Fruit fly (Drosophila melanogaster) whole organism, embryonic: ENCODE data around the gene CG5096.

ENCODE experiments used
- Ada2b ChIP-seq: fragments of 200-800 bp; sonication (Bioruptor generic); IDR thresholded peaks from 2 replicates; pipeline ENCODE4 v1.3.6; 2022; ENCODE audit warnings: missing biosample characterization, missing genetic modification characterization
- B-H1 ChIP-seq: fragments of 200-800 bp; sonication (Bioruptor generic); IDR thresholded peaks from 3 replicates; pipeline ENCODE4 v1.3.6; 2022; ENCODE audit warnings: missing biosample characterization, missing genetic modification characterization
- BEAF-32 ChIP-seq: fragments of 200-800 bp; sonication (Bioruptor generic); optimal IDR thresholded peaks from 3 replicates; lab custom pipeline; 2017; ENCODE audit warnings: missing biosample characterization, missing genetic modification characterization, mild to moderate bottlenecking, moderate library complexity, missing genetic modification reagents
- CG12104 ChIP-seq: fragments of 200-800 bp; sonication (Bioruptor generic); optimal IDR thresholded peaks from 3 replicates; lab custom pipeline; 2016; ENCODE audit warnings: missing biosample characterization, missing genetic modification characterization
- CG13296 ChIP-seq: fragments of 200-800 bp; sonication (Bioruptor generic); optimal IDR thresholded peaks from 3 replicates; lab custom pipeline; 2018; ENCODE audit warnings: missing biosample characterization, mild to moderate bottlenecking, missing genetic modification characterization
- CG15479 ChIP-seq: fragments of 200-800 bp; sonication (Bioruptor generic); optimal IDR thresholded peaks from 3 replicates; lab custom pipeline; 2019; ENCODE audit warnings: missing biosample characterization, mild to moderate bottlenecking, missing genetic modification characterization, moderate library complexity
- CG16813 ChIP-seq: fragments of 200-800 bp; sonication (Bioruptor generic); IDR thresholded peaks from 3 replicates; pipeline ENCODE4 v1.3.6; 2022; ENCODE audit warnings: missing biosample characterization, missing genetic modification characterization; ENCODE audit not compliant: partially characterized antibody
- CG17385 ChIP-seq: fragments of 200-800 bp; sonication (Bioruptor generic); optimal IDR thresholded peaks from 3 replicates; lab custom pipeline; 2018; ENCODE audit warnings: missing biosample characterization, mild to moderate bottlenecking, missing genetic modification characterization
- CG17912 ChIP-seq: fragments of 200-800 bp; sonication (Bioruptor generic); optimal IDR thresholded peaks from 2 replicates; lab custom pipeline; 2018; ENCODE audit warnings: missing biosample characterization, mild to moderate bottlenecking, missing genetic modification characterization
- CG2678 ChIP-seq: fragments of 200-800 bp; sonication (Bioruptor generic); optimal IDR thresholded peaks from 3 replicates; lab custom pipeline; 2019; ENCODE audit warnings: missing biosample characterization, mild to moderate bottlenecking, missing genetic modification characterization, moderate library complexity
- CG31388 ChIP-seq: fragments of 200-800 bp; sonication (Bioruptor generic); optimal IDR thresholded peaks from 2 replicates; lab custom pipeline; 2016; ENCODE audit warnings: missing biosample characterization, missing genetic modification characterization
- CG32767 ChIP-seq: fragments of 200-800 bp; sonication (Bioruptor generic); IDR thresholded peaks from 2 replicates; pipeline ENCODE4 v1.3.6; 2022; ENCODE audit warnings: missing biosample characterization, missing genetic modification characterization
- CG8765 ChIP-seq: fragments of 200-800 bp; sonication (Bioruptor generic); IDR thresholded peaks from 2 replicates; pipeline ENCODE4 v1.3.6; 2022; ENCODE audit warnings: missing biosample characterization, missing genetic modification characterization
- CG9932 ChIP-seq: fragments of 200-800 bp; sonication (Bioruptor generic); IDR thresholded peaks from 2 replicates; pipeline ENCODE4 v1.3.6; 2022; ENCODE audit warnings: missing biosample characterization, missing genetic modification characterization
- Dip3 ChIP-seq: fragments of 200-800 bp; sonication (Bioruptor generic); optimal IDR thresholded peaks from 3 replicates; lab custom pipeline; 2016; ENCODE audit warnings: missing biosample characterization, missing genetic modification characterization
- Dp ChIP-seq: fragments of 200-800 bp; sonication (Bioruptor generic); optimal IDR thresholded peaks from 2 replicates; lab custom pipeline; 2018; ENCODE audit warnings: missing biosample characterization, mild to moderate bottlenecking, missing genetic modification characterization, moderate library complexity
- E2f2 ChIP-seq: fragments of 200-800 bp; sonication (Bioruptor generic); IDR thresholded peaks from 2 replicates; pipeline ENCODE4 v1.3.6; 2022; ENCODE audit warnings: missing biosample characterization, missing genetic modification characterization
- Fer3 ChIP-seq: fragments of 200-800 bp; sonication (Bioruptor generic); optimal IDR thresholded peaks from 2 replicates; lab custom pipeline; 2018; ENCODE audit warnings: missing biosample characterization, mild to moderate bottlenecking, missing genetic modification characterization, moderate library complexity
- HmgZ ChIP-seq: fragments of 200-800 bp; sonication (Bioruptor generic); optimal IDR thresholded peaks from 2 replicates; lab custom pipeline; 2018; ENCODE audit warnings: missing biosample characterization, mild to moderate bottlenecking, missing genetic modification characterization
- Hr3 ChIP-seq: fragments of 200-800 bp; sonication (Bioruptor generic); optimal IDR thresholded peaks from 3 replicates; lab custom pipeline; 2016; ENCODE audit warnings: missing biosample characterization, missing genetic modification characterization
- Mad ChIP-seq: fragments of 200-800 bp; sonication (Bioruptor generic); optimal IDR thresholded peaks from 2 replicates; lab custom pipeline; 2016; ENCODE audit warnings: missing biosample characterization, missing genetic modification characterization
- NK7.1 ChIP-seq: fragments of 200-800 bp; sonication (Bioruptor generic); optimal IDR thresholded peaks from 3 replicates; lab custom pipeline; 2016; ENCODE audit warnings: missing biosample characterization, missing genetic modification characterization
- Nf-YB ChIP-seq: fragments of 200-800 bp; sonication (Bioruptor generic); optimal IDR thresholded peaks from 3 replicates; lab custom pipeline; 2019; ENCODE audit warnings: missing biosample characterization, mild to moderate bottlenecking, missing genetic modification characterization, moderate library complexity
- Rx ChIP-seq: fragments of 200-800 bp; sonication (Bioruptor generic); IDR thresholded peaks from 2 replicates; pipeline ENCODE4 v1.3.6; 2022; ENCODE audit warnings: missing biosample characterization, missing genetic modification characterization
- Scr ChIP-seq: fragments of 200-800 bp; sonication (Bioruptor generic); IDR thresholded peaks from 2 replicates; pipeline ENCODE4 v1.3.6; 2022; ENCODE audit warnings: missing biosample characterization, missing genetic modification characterization; ENCODE audit not compliant: partially characterized antibody
- Side ChIP-seq: fragments of 200-800 bp; sonication (Bioruptor generic); optimal IDR thresholded peaks from 2 replicates; lab custom pipeline; 2016; ENCODE audit warnings: missing biosample characterization, missing genetic modification characterization
- Sox100B ChIP-seq: fragments of 200-800 bp; sonication (Bioruptor generic); optimal IDR thresholded peaks from 3 replicates; lab custom pipeline; 2018; ENCODE audit warnings: missing biosample characterization, mild to moderate bottlenecking, missing genetic modification characterization
- ato ChIP-seq: fragments of 200-800 bp; sonication (Bioruptor generic); IDR thresholded peaks from 2 replicates; pipeline ENCODE4 v1.3.6; 2022; ENCODE audit warnings: missing biosample characterization, missing genetic modification characterization; ENCODE audit not compliant: partially characterized antibody
- bigmax ChIP-seq: fragments of 200-800 bp; sonication (Bioruptor generic); optimal IDR thresholded peaks from 2 replicates; lab custom pipeline; 2018; ENCODE audit warnings: missing biosample characterization, mild to moderate bottlenecking, missing genetic modification characterization
- bsh ChIP-seq, 2 experiments: fragments of 200-800 bp; sonication (Bioruptor generic); optimal IDR thresholded peaks; 2 replicates each; lab custom pipeline; 2017 to 2018; ENCODE audit warnings: mild to moderate bottlenecking in 2 of 2, missing biosample characterization in 2 of 2, missing genetic modification characterization in 2 of 2, moderate library complexity in 1 of 2
- cato ChIP-seq: fragments of 200-800 bp; sonication (Bioruptor generic); optimal IDR thresholded peaks from 2 replicates; lab custom pipeline; 2016; ENCODE audit warnings: missing biosample characterization, missing genetic modification characterization, borderline replicate concordance
- cg ChIP-seq: fragments of 200-800 bp; sonication (Bioruptor generic); optimal IDR thresholded peaks from 3 replicates; lab custom pipeline; 2019; ENCODE audit warnings: missing biosample characterization, mild to moderate bottlenecking, missing genetic modification characterization, moderate library complexity
- dati ChIP-seq: fragments of 200-800 bp; sonication (Bioruptor generic); IDR thresholded peaks from 2 replicates; pipeline ENCODE4 v1.3.6; 2022; ENCODE audit warnings: missing biosample characterization, missing genetic modification characterization
- dm ChIP-seq: fragments of 200-800 bp; sonication (Bioruptor generic); optimal IDR thresholded peaks from 3 replicates; lab custom pipeline; 2016; ENCODE audit warnings: missing biosample characterization, missing genetic modification characterization
- grau ChIP-seq: fragments of 200-800 bp; optimal IDR thresholded peaks from 3 replicates; lab custom pipeline; 2019; ENCODE audit warnings: missing biosample characterization, mild to moderate bottlenecking, missing genetic modification characterization, moderate library complexity
- jigr1 ChIP-seq: fragments of 200-800 bp; sonication (Bioruptor generic); IDR thresholded peaks from 3 replicates; pipeline ENCODE4 v1.3.6; 2022; ENCODE audit warnings: missing biosample characterization, missing genetic modification characterization
- ken ChIP-seq: fragments of 200-800 bp; sonication (Bioruptor generic); IDR thresholded peaks from 3 replicates; pipeline ENCODE4 v1.3.6; 2022; ENCODE audit warnings: missing biosample characterization, missing genetic modification characterization
- lola ChIP-seq, 3 experiments: fragments of >200 bp in 2 of 3; fragments of 200-800 bp in 1 of 3; sonication (Bioruptor generic) in 1 of 3; optimal IDR thresholded peaks; 2 replicates each; lab custom pipeline; 2017 to 2019; ENCODE audit warnings: missing biosample characterization in 3 of 3, missing genetic modification characterization in 3 of 3, mild to moderate bottlenecking in 1 of 3, moderate library complexity in 1 of 3
- pho ChIP-seq: fragments of 200-800 bp; sonication (Bioruptor generic); optimal IDR thresholded peaks from 2 replicates; lab custom pipeline; 2016; ENCODE audit warnings: missing biosample characterization, missing genetic modification characterization
- sima ChIP-seq: fragments of 200-800 bp; sonication (Bioruptor generic); optimal IDR thresholded peaks from 2 replicates; lab custom pipeline; 2016; ENCODE audit warnings: missing biosample characterization, missing genetic modification characterization
- slbo ChIP-seq: fragments of 200-800 bp; sonication (Bioruptor generic); IDR thresholded peaks from 2 replicates; pipeline ENCODE4 v1.3.6; 2022; ENCODE audit warnings: missing biosample characterization, missing genetic modification characterization
- sna ChIP-seq: fragments of 200-800 bp; sonication (Bioruptor generic); IDR thresholded peaks from 2 replicates; pipeline ENCODE4 v1.3.6; 2022; ENCODE audit warnings: missing biosample characterization, missing genetic modification characterization; ENCODE audit not compliant: partially characterized antibody
- so ChIP-seq: fragments of 200-800 bp; sonication (Bioruptor generic); IDR thresholded peaks from 3 replicates; pipeline ENCODE4 v1.3.6; 2022; ENCODE audit warnings: missing biosample characterization, missing genetic modification characterization
- stc ChIP-seq: fragments of 200-800 bp; sonication (Bioruptor generic); IDR thresholded peaks from 2 replicates; pipeline ENCODE4 v1.3.6; 2022; ENCODE audit warnings: missing biosample characterization, missing genetic modification characterization
- tna ChIP-seq: fragments of 200-800 bp; sonication (Bioruptor generic); IDR thresholded peaks from 2 replicates; pipeline ENCODE4 v1.3.6; 2022; ENCODE audit warnings: missing biosample characterization, missing genetic modification characterization; ENCODE audit not compliant: partially characterized antibody
- twi ChIP-seq: fragments of 200-800 bp; optimal IDR thresholded peaks from 2 replicates; lab custom pipeline; 2019; ENCODE audit warnings: missing biosample characterization, mild to moderate bottlenecking, missing genetic modification characterization, moderate library complexity
- tx ChIP-seq: fragments of 200-800 bp; sonication (Bioruptor generic); optimal IDR thresholded peaks from 2 replicates; lab custom pipeline; 2016; ENCODE audit warnings: missing biosample characterization, missing genetic modification characterization
- wek ChIP-seq: fragments of 200-800 bp; sonication (Bioruptor generic); optimal IDR thresholded peaks from 3 replicates; lab custom pipeline; 2018; ENCODE audit warnings: missing biosample characterization, mild to moderate bottlenecking, missing genetic modification characterization, moderate library complexity
- zen ChIP-seq: fragments of 200-800 bp; sonication (Bioruptor generic); optimal IDR thresholded peaks from 3 replicates; lab custom pipeline; 2018; ENCODE audit warnings: missing biosample characterization, mild to moderate bottlenecking, missing genetic modification characterization, moderate library complexity

Gene CG5096

DNA sequence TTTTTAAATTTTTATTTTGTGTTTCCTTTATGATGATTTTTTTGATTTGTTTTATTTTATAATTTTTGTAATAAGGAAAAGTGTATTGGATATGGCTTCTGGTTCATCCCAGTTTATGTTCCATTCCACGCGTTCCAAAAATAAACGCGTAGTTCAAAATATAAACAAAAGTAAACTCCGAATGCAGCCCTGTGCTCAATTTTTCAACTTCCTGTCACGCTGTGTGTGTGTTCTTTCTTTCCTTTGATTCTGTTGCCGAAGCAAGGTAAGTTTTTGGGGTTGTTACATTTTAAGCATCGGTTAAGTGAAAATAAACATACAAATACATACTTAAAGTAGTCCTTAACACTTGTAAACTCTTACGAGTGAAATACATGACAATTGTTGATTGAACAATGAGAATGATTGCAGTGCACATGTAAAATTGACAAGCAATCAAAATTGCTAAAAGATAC is 26.1 kb downstream of the CG5096 start, which contains the start of the genes Ip259 and RpS27A (continued):
- peak; percentile 75 for TF ChIP-seq stc
- peak; percentile 36 for TF ChIP-seq cato (GFP tag; lab: Kevin White, UChicago)
- peak; percentile 61; the same call in 1 of the 2 replicates for TF ChIP-seq CG32767
- TF ChIP-seq B-H1 (GFP tag; lab: Robert Waterston, UW): peak; percentile 47; the same call in 2 of the 3 replicates
- peak; percentile 85 for TF ChIP-seq CG12104
- TF ChIP-seq sna (GFP tag; lab: Robert Waterston, UW): no peak
- peak; percentile 71 for TF ChIP-seq HmgZ (tag; lab: Kevin White, UChicago)
- peak; percentile 44 for TF ChIP-seq NK7.1 (GFP tag; lab: Kevin White, UChicago)
- TF ChIP-seq zen (tag; lab: Kevin White, UChicago): peak; percentile 75
- TF ChIP-seq CG15479: no peak
- TF ChIP-seq CG13296: peak; percentile 79
- TF ChIP-seq twi: peak; percentile 46
- TF ChIP-seq Dp (GFP tag; lab: Kevin White, UChicago): no peak
- no peak; the same call in 1 of the 2 replicates for TF ChIP-seq Ada2b (GFP tag; lab: Robert Waterston, UW)
- TF ChIP-seq CG2678 (tag; lab: Kevin White, UChicago): no peak
- peak; percentile 72 for TF ChIP-seq slbo
- peak; percentile 46 for TF ChIP-seq Mad (GFP tag; lab: Kevin White, UChicago)
- peak; percentile 58 for TF ChIP-seq Nf-YB (GFP tag; lab: Kevin White, UChicago)
- TF ChIP-seq Fer3: peak; percentile 85
- peak; percentile 66 for TF ChIP-seq Sox100B (GFP tag; lab: Kevin White, UChicago)
- 0 out of 2 replicates have a peak, but pooled peaks have one; percentile 48 for TF ChIP-seq CG8765 (GFP tag; lab: Robert Waterston, UW)
- no peak for TF ChIP-seq ato (GFP tag; lab: Robert Waterston, UW)
- peak; percentile 69 for TF ChIP-seq grau (tag; lab: Kevin White, UChicago)
- TF ChIP-seq CG9932 (GFP tag; lab: Robert Waterston, UW): no peak
- TF ChIP-seq BEAF-32 (GFP tag; lab: Kevin White, UChicago): peak; percentile 40
- peak; percentile 33 for TF ChIP-seq Hr3
- TF ChIP-seq E2f2: peak; percentile 27; the same call in 1 of the 2 replicates
- TF ChIP-seq lola (GFP tag; optimal IDR thresholded peaks at IDR 0.05; lab: Kevin White, UChicago): peak in 1 of 3 experiments; percentile 36
- TF ChIP-seq bigmax: no peak
- peak; percentile 50 for TF ChIP-seq pho (GFP tag; lab: Kevin White, UChicago)
- peak; percentile 75 for TF ChIP-seq Side (GFP tag; lab: Kevin White, UChicago)
- TF ChIP-seq jigr1 (GFP tag; lab: Robert Waterston, UW): no peak
- TF ChIP-seq so: peak; percentile 53; the same call in 1 of the 3 replicates
- TF ChIP-seq dm (GFP tag; lab: Kevin White, UChicago): peak; percentile 96
- TF ChIP-seq Rx (GFP tag; lab: Robert Waterston, UW): no peak; the same call in 1 of the 2 replicates
- no peak for TF ChIP-seq CG16813 (GFP tag; lab: Robert Waterston, UW)
- no peak; the same call in 1 of the 2 replicates for TF ChIP-seq tna (GFP tag; lab: Robert Waterston, UW)
- no peak for TF ChIP-seq tx (GFP tag; lab: Kevin White, UChicago)
- no peak for TF ChIP-seq CG31388 (GFP tag; lab: Kevin White, UChicago)
- TF ChIP-seq ken (GFP tag; lab: Robert Waterston, UW): peak; percentile 77
- no peak for TF ChIP-seq Scr
- peak; percentile 84 for TF ChIP-seq wek (GFP tag; lab: Kevin White, UChicago)
- peak; percentile 80 for TF ChIP-seq CG17912 (GFP tag; lab: Kevin White, UChicago)
- peak; percentile 58 for TF ChIP-seq dati (GFP tag; lab: Robert Waterston, UW)
- peak in 1 of 2 experiments; percentile 61 for TF ChIP-seq bsh (GFP tag; optimal IDR thresholded peaks at IDR 0.05; lab: Kevin White, UChicago)
- TF ChIP-seq Dip3 (GFP tag; lab: Kevin White, UChicago): peak; percentile 68
- peak; percentile 43 for TF ChIP-seq sima (GFP tag; lab: Kevin White, UChicago)
- no peak for TF ChIP-seq cg (GFP tag; lab: Kevin White, UChicago)
- TF ChIP-seq CG17385: peak; percentile 81
